Worm (Caenorhabditis elegans): ENCODE measurements around the gene srh-222.

- TF ChIP-seq ama-1 (optimal IDR thresholded peaks at IDR 0.05): no peak
- TF ChIP-seq F13C5.2 (tag; optimal IDR thresholded peaks at IDR 0.05): no peak
- TF ChIP-seq flt-1 (GFP tag; IDR thresholded peaks at IDR 0.05): no peak
- TF ChIP-seq scrt-1 (GFP tag; IDR thresholded peaks at IDR 0.05): no peak
- no peak for TF ChIP-seq tbx-37 (GFP tag; conservative IDR thresholded peaks at IDR 0.05)
- no peak for TF ChIP-seq sea-1 (GFP tag; conservative IDR thresholded peaks at IDR 0.05)
- no peak for TF ChIP-seq hmbx-1 (tag; optimal IDR thresholded peaks at IDR 0.05)
- TF ChIP-seq pes-1 (GFP tag; IDR thresholded peaks at IDR 0.05): no peak
- no peak for TF ChIP-seq hmg-4 (GFP tag; optimal IDR thresholded peaks at IDR 0.05)
- no peak for TF ChIP-seq ceh-13 (GFP tag; optimal IDR thresholded peaks at IDR 0.05)
- no peak for TF ChIP-seq ceh-36 (tag; optimal IDR thresholded peaks at IDR 0.05)
These were observed 23.5 kb upstream of the srh-222 start, which contains the start of gene clec-73 for ce11 chrIV:3956095-3956494.
